Worm (Caenorhabditis elegans) whole organism, L2 larva: ENCODE measurements around the gene aldo-2.

Experiments used
- C34F6.9 ChIP-seq: fragments of 150-350 bp; optimal IDR thresholded peaks from 2 replicates; lab custom pipeline; 2014; ENCODE audit warnings: missing biosample characterization, missing genetic modification characterization
- F13H6.1 ChIP-seq: sonication (generic microtip); optimal IDR thresholded peaks from 2 replicates; lab custom pipeline; 2016; ENCODE audit warnings: missing genetic modification characterization, missing compliant biosample characterization
- R02D3.7 ChIP-seq: fragments of 150-350 bp; optimal IDR thresholded peaks from 2 replicates; lab custom pipeline; 2014; ENCODE audit warnings: missing biosample characterization, missing genetic modification characterization
- Y55F3AM.14 ChIP-seq: fragments of 200-800 bp; sonication (Bioruptor generic); optimal IDR thresholded peaks from 2 replicates; lab custom pipeline; 2018; ENCODE audit warnings: mild to moderate bottlenecking, missing genetic modification characterization, missing compliant biosample characterization
- ZK546.5 ChIP-seq: sonication (generic microtip); optimal IDR thresholded peaks from 2 replicates; lab custom pipeline; 2017; ENCODE audit warnings: missing biosample characterization, missing genetic modification characterization
- alr-1 ChIP-seq: fragments of 150-350 bp; optimal IDR thresholded peaks from 2 replicates; lab custom pipeline; 2014; ENCODE audit warnings: missing biosample characterization, missing genetic modification characterization
- aly-2 ChIP-seq: fragments of 150-350 bp; optimal IDR thresholded peaks from 2 replicates; lab custom pipeline; 2014; ENCODE audit warnings: missing biosample characterization, missing genetic modification characterization
- ama-1 ChIP-seq: fragments of 150-350 bp; optimal IDR thresholded peaks from 2 replicates; lab custom pipeline; 2018; ENCODE audit warnings: inconsistent platforms
- blmp-1 ChIP-seq: sonication (generic microtip); optimal IDR thresholded peaks from 2 replicates; lab custom pipeline; 2017; ENCODE audit warnings: missing genetic modification characterization, mild to moderate bottlenecking, missing compliant biosample characterization, antibody characterized with exemption, moderate library complexity; ENCODE audit not compliant: insufficient read depth
- ceh-16 ChIP-seq: fragments of 150-350 bp; optimal IDR thresholded peaks from 2 replicates; lab custom pipeline; 2014; ENCODE audit warnings: missing biosample characterization, missing genetic modification characterization
- ceh-82 ChIP-seq: fragments of 150-350 bp; optimal IDR thresholded peaks from 2 replicates; lab custom pipeline; 2014; ENCODE audit warnings: missing biosample characterization, missing genetic modification characterization
- crh-2 ChIP-seq: sonication (generic microtip); optimal IDR thresholded peaks from 2 replicates; lab custom pipeline; 2017; ENCODE audit warnings: missing biosample characterization, missing genetic modification characterization
- dmd-4 ChIP-seq: sonication (generic microtip); optimal IDR thresholded peaks from 2 replicates; lab custom pipeline; 2017; ENCODE audit warnings: missing biosample characterization, missing genetic modification characterization
- egl-27 ChIP-seq: sonication (generic microtip); optimal IDR thresholded peaks from 3 replicates; lab custom pipeline; 2017; ENCODE audit warnings: missing biosample characterization, missing genetic modification reagents, missing genetic modification characterization
- elt-1 ChIP-seq: fragments of 150-350 bp; optimal IDR thresholded peaks from 2 replicates; lab custom pipeline; 2014; ENCODE audit warnings: missing biosample characterization, missing genetic modification characterization
- elt-3 ChIP-seq: sonication (generic microtip); optimal IDR thresholded peaks from 2 replicates; lab custom pipeline; 2017; ENCODE audit warnings: missing biosample characterization, missing genetic modification characterization
- fos-1 ChIP-seq: fragments of 150-350 bp; optimal IDR thresholded peaks from 2 replicates; lab custom pipeline; 2014; ENCODE audit warnings: missing biosample characterization, missing genetic modification characterization
- gmeb-1 ChIP-seq: fragments of 150-350 bp; optimal IDR thresholded peaks from 2 replicates; lab custom pipeline; 2014; ENCODE audit warnings: missing biosample characterization, missing genetic modification characterization
- lin-11 ChIP-seq: fragments of 150-350 bp; sonication (generic microtip); optimal IDR thresholded peaks from 2 replicates; lab custom pipeline; 2014; ENCODE audit warnings: missing biosample characterization, missing genetic modification characterization, inconsistent platforms, mixed read lengths
- lin-13 ChIP-seq: fragments of 150-350 bp; optimal IDR thresholded peaks from 2 replicates; lab custom pipeline; 2014; ENCODE audit warnings: missing biosample characterization, missing genetic modification reagents, missing genetic modification characterization
- lin-39 ChIP-seq: fragments of 150-350 bp; optimal IDR thresholded peaks from 2 replicates; lab custom pipeline; 2014; ENCODE audit warnings: missing biosample characterization, missing genetic modification reagents, missing genetic modification characterization
- lsy-2 ChIP-seq, 2 experiments: fragments of 150-350 bp in 1 of 2; sonication (generic microtip) in 1 of 2; optimal IDR thresholded peaks; 2 replicates each; lab custom pipeline; 2014 to 2017; ENCODE audit warnings: missing biosample characterization in 2 of 2, missing genetic modification characterization in 2 of 2
- mab-5 ChIP-seq: fragments of 150-350 bp; optimal IDR thresholded peaks from 2 replicates; lab custom pipeline; 2014; ENCODE audit warnings: missing biosample characterization, missing genetic modification characterization
- mbf-1 ChIP-seq: sonication (generic microtip); optimal IDR thresholded peaks from 2 replicates; lab custom pipeline; 2017; ENCODE audit warnings: missing biosample characterization, missing genetic modification characterization
- mdl-1 ChIP-seq, 2 experiments: fragments of 150-350 bp in 1 of 2; sonication (generic microtip) in 1 of 2; optimal IDR thresholded peaks; 2 replicates each; lab custom pipeline; 2017; ENCODE audit warnings: missing biosample characterization in 2 of 2, missing genetic modification characterization in 2 of 2
- nhr-10 ChIP-seq: sonication (generic microtip); optimal IDR thresholded peaks from 2 replicates; lab custom pipeline; 2017; ENCODE audit warnings: missing biosample characterization, missing genetic modification characterization
- nhr-11 ChIP-seq: fragments of 150-350 bp; optimal IDR thresholded peaks from 2 replicates; lab custom pipeline; 2014; ENCODE audit warnings: missing biosample characterization, missing genetic modification characterization
- nhr-12 ChIP-seq: fragments of 150-350 bp; optimal IDR thresholded peaks from 2 replicates; lab custom pipeline; 2014; ENCODE audit warnings: missing biosample characterization, missing genetic modification characterization
- nhr-129 ChIP-seq: fragments of 150-350 bp; optimal IDR thresholded peaks from 2 replicates; lab custom pipeline; 2014; ENCODE audit warnings: missing biosample characterization, missing genetic modification characterization
- nhr-21 ChIP-seq: fragments of 150-350 bp; optimal IDR thresholded peaks from 2 replicates; lab custom pipeline; 2014; ENCODE audit warnings: missing biosample characterization, missing genetic modification characterization
- nhr-23 ChIP-seq: fragments of 150-350 bp; optimal IDR thresholded peaks from 2 replicates; lab custom pipeline; 2014; ENCODE audit warnings: missing biosample characterization, missing genetic modification reagents, missing genetic modification characterization
- nhr-237 ChIP-seq: fragments of 150-350 bp; optimal IDR thresholded peaks from 2 replicates; lab custom pipeline; 2014; ENCODE audit warnings: missing biosample characterization, missing genetic modification characterization
- nhr-25 ChIP-seq: fragments of 150-350 bp; sonication (generic microtip); optimal IDR thresholded peaks from 3 replicates; lab custom pipeline; 2014; ENCODE audit warnings: missing biosample characterization, missing genetic modification characterization
- nhr-6 ChIP-seq: fragments of 150-350 bp; optimal IDR thresholded peaks from 2 replicates; lab custom pipeline; 2014; ENCODE audit warnings: missing biosample characterization, missing genetic modification characterization
- nhr-77 ChIP-seq: fragments of 150-350 bp; optimal IDR thresholded peaks from 2 replicates; lab custom pipeline; 2014; ENCODE audit warnings: missing biosample characterization, missing genetic modification characterization
- peb-1 ChIP-seq: fragments of 150-350 bp; optimal IDR thresholded peaks from 2 replicates; lab custom pipeline; 2014; ENCODE audit warnings: missing biosample characterization, missing genetic modification characterization
- sem-4 ChIP-seq: fragments of 150-350 bp; optimal IDR thresholded peaks from 2 replicates; lab custom pipeline; 2014; ENCODE audit warnings: missing biosample characterization, missing genetic modification reagents, missing genetic modification characterization
- skn-1 ChIP-seq: sonication (generic microtip); optimal IDR thresholded peaks from 2 replicates; lab custom pipeline; 2017; ENCODE audit warnings: missing biosample characterization, missing genetic modification characterization
- sma-3 ChIP-seq: sonication (generic microtip); optimal IDR thresholded peaks from 2 replicates; lab custom pipeline; 2016; ENCODE audit warnings: missing genetic modification reagents, missing genetic modification characterization, missing compliant biosample characterization
- sma-9 ChIP-seq, 2 experiments: fragments of 150-350 bp in 1 of 2; sonication (generic microtip) in 1 of 2; optimal IDR thresholded peaks; 2 replicates each; lab custom pipeline; 2014 to 2016; ENCODE audit warnings: missing genetic modification characterization in 2 of 2, mild to moderate bottlenecking in 1 of 2, missing biosample characterization in 1 of 2, missing compliant biosample characterization in 1 of 2, missing genetic modification reagents in 1 of 2, moderate library complexity in 1 of 2
- snpc-4 ChIP-seq: fragments of 150-350 bp; optimal IDR thresholded peaks from 2 replicates; lab custom pipeline; 2014; ENCODE audit warnings: missing biosample characterization, missing genetic modification characterization
- unc-39 ChIP-seq: fragments of 150-350 bp; optimal IDR thresholded peaks from 2 replicates; lab custom pipeline; 2014; ENCODE audit warnings: missing biosample characterization, missing genetic modification characterization
- unc-55 ChIP-seq: fragments of 150-350 bp; sonication (generic microtip); optimal IDR thresholded peaks from 3 replicates; lab custom pipeline; 2014; ENCODE audit warnings: missing biosample characterization, missing genetic modification reagents, missing genetic modification characterization
- unc-62 ChIP-seq: fragments of 150-350 bp; optimal IDR thresholded peaks from 2 replicates; lab custom pipeline; 2014; ENCODE audit warnings: missing biosample characterization, missing genetic modification reagents, missing genetic modification characterization
- zag-1 ChIP-seq: fragments of 150-350 bp; optimal IDR thresholded peaks from 2 replicates; lab custom pipeline; 2014; ENCODE audit warnings: missing biosample characterization, missing genetic modification characterization
- ztf-1 ChIP-seq: fragments of 200-800 bp; sonication (Bioruptor generic); conservative IDR thresholded peaks from 2 replicates; pipeline ENCODE4 v1.3.6; 2022; ENCODE audit warnings: missing genetic modification characterization, missing compliant biosample characterization
- ztf-11 ChIP-seq: sonication (generic microtip); optimal IDR thresholded peaks from 2 replicates; lab custom pipeline; 2017; ENCODE audit warnings: missing biosample characterization, missing genetic modification characterization
- ztf-4 ChIP-seq: fragments of 150-350 bp; optimal IDR thresholded peaks from 2 replicates; lab custom pipeline; 2014; ENCODE audit warnings: missing biosample characterization, missing genetic modification characterization

aldo-2 gene

DNA sequence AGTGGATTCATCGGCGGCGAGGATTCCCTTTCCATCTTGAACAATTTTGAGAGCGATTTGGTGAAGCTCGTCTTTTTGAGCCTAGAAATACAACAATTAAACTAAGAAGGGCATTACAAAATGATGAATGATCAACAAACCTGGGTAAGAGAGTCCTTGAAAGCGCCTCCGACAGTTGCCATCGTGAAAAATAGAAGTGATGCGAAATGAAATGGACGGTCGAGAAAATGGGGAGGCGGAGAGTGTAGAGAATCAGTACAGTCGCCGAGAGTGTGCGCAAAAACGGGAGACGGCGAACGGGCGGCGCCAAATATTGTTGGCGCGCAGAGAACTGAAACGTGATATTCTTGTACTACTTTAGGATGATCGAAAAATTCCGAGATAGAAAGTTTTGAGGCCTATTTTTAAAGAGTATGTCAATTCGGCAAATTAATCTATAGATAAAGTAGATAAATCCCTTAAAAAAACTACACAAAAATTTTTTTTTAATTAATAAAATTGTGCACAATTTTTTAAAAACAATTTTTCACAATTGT lies at the start of gene aldo-2:
TSS of gene aldo-2 (minus strand) at position 486 of the 536 bp plus-strand sequence.
- TF ChIP-seq unc-62 (no peak), elt-1 (tag; lab: Kevin White, UChicago) (no peak), lsy-2 (tag; optimal IDR thresholded peaks at IDR 0.05; lab: Kevin White, UChicago) (no peak), elt-3 (tag; lab: Kevin White, UChicago) (no peak), egl-27 (tag; lab: Kevin White, UChicago) (no peak), aly-2 (tag; lab: Kevin White, UChicago) (no peak), ama-1 (lab: Kevin White, UChicago) (peak; percentile 86), nhr-21 (peak; percentile 25), ztf-4 (tag; lab: Kevin White, UChicago) (no peak), ztf-11 (tag; lab: Kevin White, UChicago) (no peak), nhr-25 (tag; lab: Kevin White, UChicago) (peak; percentile 37), lin-39 (tag; lab: Kevin White, UChicago) (no peak), ceh-16 (tag; lab: Kevin White, UChicago) (peak; percentile 9), crh-2 (no peak), R02D3.7 (no peak), nhr-6 (no peak), snpc-4 (no peak), nhr-11 (no peak), sma-9 (GFP tag; optimal IDR thresholded peaks at IDR 0.05; lab: Kevin White, UChicago) (no peak), sma-9 (tag; optimal IDR thresholded peaks at IDR 0.05; lab: Kevin White, UChicago) (no peak), blmp-1 (tag; lab: Kevin White, UChicago) (peak; percentile 6), fos-1 (tag; lab: Kevin White, UChicago) (peak; percentile 3), F13H6.1 (tag; lab: Kevin White, UChicago) (peak; percentile 15), lin-13 (GFP tag; lab: Kevin White, UChicago) (no peak), mab-5 (no peak), mdl-1 (tag; optimal IDR thresholded peaks at IDR 0.05; lab: Kevin White, UChicago) (no peak), ztf-1 (GFP tag; lab: Robert Waterston, UW) (no peak), mbf-1 (tag; lab: Kevin White, UChicago) (no peak), peb-1 (tag; lab: Kevin White, UChicago) (no peak), nhr-129 (peak; percentile 3), unc-39 (no peak), sma-3 (peak; percentile 8), ZK546.5 (tag; lab: Kevin White, UChicago) (no peak), C34F6.9 (tag; lab: Kevin White, UChicago) (no peak), dmd-4 (tag; lab: Kevin White, UChicago) (no peak), alr-1 (no peak), sem-4 (no peak), nhr-77 (tag; lab: Kevin White, UChicago) (no peak), gmeb-1 (tag; lab: Kevin White, UChicago) (peak; percentile 23), unc-55 (GFP tag; lab: Kevin White, UChicago) (no peak), nhr-23 (tag; lab: Kevin White, UChicago) (no peak), Y55F3AM.14 (no peak), nhr-12 (tag; lab: Kevin White, UChicago) (no peak), skn-1 (tag; lab: Kevin White, UChicago) (no peak), ceh-82 (tag; lab: Kevin White, UChicago) (no peak), nhr-10 (tag; lab: Kevin White, UChicago) (no peak), lin-11 (tag; lab: Kevin White, UChicago) (no peak), nhr-237 (tag; lab: Kevin White, UChicago) (no peak), zag-1 (tag; lab: Kevin White, UChicago) (no peak)
